Worm (Caenorhabditis elegans): ENCODE results near the gene twk-13.
A peak's percentile ranks its signal among the peaks of the same experiment; 100 is the strongest.

Gene twk-13

DNA sequence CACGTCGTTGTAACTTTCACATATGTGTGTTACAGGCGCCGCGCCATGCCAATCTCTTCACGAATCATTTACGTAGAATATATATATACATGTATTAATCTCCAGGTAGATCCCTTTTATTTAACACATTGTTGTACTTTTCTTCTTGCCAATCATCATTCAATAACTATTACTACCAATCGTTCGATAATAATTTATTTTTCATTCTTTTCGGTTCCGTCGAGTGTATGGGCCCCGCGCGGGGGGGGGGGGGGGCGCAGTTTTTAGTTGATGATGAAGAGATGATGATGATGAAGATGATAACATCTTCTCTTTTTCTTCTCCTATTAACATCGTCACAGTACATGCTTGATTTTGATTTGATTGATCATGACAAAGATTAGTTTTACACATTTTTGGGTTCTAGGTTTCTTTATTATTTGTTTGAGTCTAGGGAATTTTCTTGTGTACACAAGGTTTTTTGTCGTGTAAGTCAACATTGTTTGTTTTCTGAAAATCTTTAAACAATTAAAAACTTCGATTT, 38.5 kb downstream of the twk-13 start (continued):
- TF ChIP-seq lin-39 (tag; optimal IDR thresholded peaks at IDR 0.05) (no peak), unc-130 (tag; optimal IDR thresholded peaks at IDR 0.05) (no peak), ztf-4 (tag; optimal IDR thresholded peaks at IDR 0.05) (no peak), fos-1 (tag; optimal IDR thresholded peaks at IDR 0.05) (no peak), dsc-1 (tag; optimal IDR thresholded peaks at IDR 0.05) (no peak)

DNA sequence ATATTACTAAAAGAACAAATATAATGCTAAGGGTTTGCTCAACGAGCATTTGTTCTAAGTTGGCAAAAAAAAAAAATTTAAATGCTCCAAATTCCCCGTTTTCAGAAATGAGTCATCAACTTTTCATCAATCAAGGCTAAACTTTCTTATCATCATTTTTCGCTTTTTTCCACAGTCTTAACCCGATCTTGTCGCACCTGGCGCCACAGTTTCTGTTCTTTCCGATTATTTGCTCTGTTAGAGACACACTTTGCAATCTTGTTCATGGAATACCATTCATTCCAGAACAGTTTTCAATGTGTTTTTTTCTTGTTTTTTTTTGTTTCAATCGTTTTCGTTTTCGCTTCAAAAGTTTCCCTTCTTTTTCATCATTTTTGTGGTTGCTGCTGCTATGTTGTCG, 39.6 kb downstream of the twk-13 start:
- no peak for TF ChIP-seq sptf-1 (tag; optimal IDR thresholded peaks at IDR 0.05)
- TF ChIP-seq tlp-1 (tag; optimal IDR thresholded peaks at IDR 0.05) = no peak
- no peak for TF ChIP-seq efl-1 (optimal IDR thresholded peaks at IDR 0.05)
- TF ChIP-seq efl-1 (GFP tag; optimal IDR thresholded peaks at IDR 0.05 in 1 of 2) = peak in 1 of 2 experiments; percentile 54
- TF ChIP-seq lin-39 (tag; optimal IDR thresholded peaks at IDR 0.05) = no peak
- no peak for TF ChIP-seq efl-3 (GFP tag; optimal IDR thresholded peaks at IDR 0.05)
- TF ChIP-seq elt-2 (tag; optimal IDR thresholded peaks at IDR 0.05) = peak; percentile 27
- TF ChIP-seq blmp-1 (tag; optimal IDR thresholded peaks at IDR 0.05) = peak; percentile 43
- no peak for TF ChIP-seq lin-35 (GFP tag; optimal IDR thresholded peaks at IDR 0.05)

DNA sequence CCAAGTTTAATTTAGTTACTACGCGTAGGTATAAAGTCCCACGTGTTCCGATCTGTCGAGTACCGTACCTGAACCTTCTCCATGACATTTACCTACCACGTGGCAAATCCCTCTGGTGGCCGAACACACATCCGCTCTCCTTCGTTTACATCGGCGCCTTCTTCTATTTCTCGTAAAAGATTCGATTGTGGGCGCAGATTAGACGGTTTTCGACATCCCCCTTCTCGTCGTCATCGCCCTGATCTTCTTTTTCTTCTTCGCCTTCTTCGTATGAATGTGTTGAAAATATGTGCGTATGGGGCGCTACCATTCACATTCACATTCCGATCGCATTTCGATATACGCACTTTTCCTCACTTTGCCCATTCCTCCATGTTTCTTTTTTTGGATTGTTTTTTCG, 41.0 kb downstream of the twk-13 start:
- TF ChIP-seq irx-1 (tag; optimal IDR thresholded peaks at IDR 0.05) (no peak), nhr-28 (tag; optimal IDR thresholded peaks at IDR 0.05) (no peak), C04F5.9 (tag; optimal IDR thresholded peaks at IDR 0.05) (no peak), C34B4.2 (tag; optimal IDR thresholded peaks at IDR 0.05) (no peak), nhr-85 (tag) (peak; percentile 74), ceh-82 (tag; optimal IDR thresholded peaks at IDR 0.05) (no peak), snu-23 (GFP tag; optimal IDR thresholded peaks at IDR 0.05) (no peak), alr-1 (tag; optimal IDR thresholded peaks at IDR 0.05; ENCODE audit: borderline replicate concordance) (no peak), snpc-4 (tag; optimal IDR thresholded peaks at IDR 0.05) (no peak), ceh-8 (GFP tag; optimal IDR thresholded peaks at IDR 0.05) (no peak), isw-1 (GFP tag; IDR thresholded peaks at IDR 0.05) (no peak), fkh-8 (tag; optimal IDR thresholded peaks at IDR 0.05) (no peak), fos-1 (tag; optimal IDR thresholded peaks at IDR 0.05) (no peak), pag-3 (tag; optimal IDR thresholded peaks at IDR 0.05; ENCODE audit: borderline replicate concordance, insufficient read depth) (no peak), xbp-1 (tag; optimal IDR thresholded peaks at IDR 0.05) (no peak), lin-14 (GFP tag; optimal IDR thresholded peaks at IDR 0.05) (peak; percentile 44), ztf-4 (tag; optimal IDR thresholded peaks at IDR 0.05) (no peak), fkh-4 (tag; optimal IDR thresholded peaks at IDR 0.05; ENCODE audit: borderline replicate concordance) (no peak), pqm-1 (tag; optimal IDR thresholded peaks at IDR 0.05) (no peak), mep-1 (tag; optimal IDR thresholded peaks at IDR 0.05) (peak; percentile 1), blmp-1 (tag; optimal IDR thresholded peaks at IDR 0.05) (peak; percentile 64), vab-15 (tag; optimal IDR thresholded peaks at IDR 0.05) (no peak), mdl-1 (tag; optimal IDR thresholded peaks at IDR 0.05) (peak in 1 of 2 experiments; percentile 17), nhr-11 (tag; optimal IDR thresholded peaks at IDR 0.05) (no peak), sox-4 (tag; optimal IDR thresholded peaks at IDR 0.05) (no peak), fkh-10 (GFP tag; optimal IDR thresholded peaks at IDR 0.05) (no peak), skn-1 (tag; optimal IDR thresholded peaks at IDR 0.05) (no peak), elt-2 (tag; optimal IDR thresholded peaks at IDR 0.05) (no peak), aha-1 (tag; optimal IDR thresholded peaks at IDR 0.05) (no peak), ceh-63 (GFP tag; optimal IDR thresholded peaks at IDR 0.05) (no peak), mef-2 (tag; optimal IDR thresholded peaks at IDR 0.05) (no peak), ztf-11 (tag; optimal IDR thresholded peaks at IDR 0.05) (no peak), aly-2 (tag; optimal IDR thresholded peaks at IDR 0.05) (no peak), elt-3 (tag; optimal IDR thresholded peaks at IDR 0.05) (peak in 1 of 6 experiments; percentile 32), lin-15B (tag; optimal IDR thresholded peaks at IDR 0.05) (no peak), grh-1 (GFP tag; IDR thresholded peaks at IDR 0.05) (no peak), nhr-20 (tag; optimal IDR thresholded peaks at IDR 0.05) (peak; percentile 10)
